Fruit fly (Drosophila melanogaster) whole organism, prepupa: Measurements from ENCODE around the gene arx.
A peak's percentile ranks its signal among the peaks of the same experiment; 100 is the strongest.

Experiments
- Blimp-1 ChIP-seq: fragments of 200-800 bp; sonication (Bioruptor generic); optimal IDR thresholded peaks from 3 replicates; lab custom pipeline; 2017; ENCODE audit warnings: missing biosample characterization, missing genetic modification characterization, mild to moderate bottlenecking, moderate library complexity, missing genetic modification reagents
- CG11294 ChIP-seq: fragments of 200-800 bp; sonication (Bioruptor generic); IDR thresholded peaks from 2 replicates; pipeline ENCODE4 v1.3.6; 2022; ENCODE audit warnings: missing biosample characterization, missing genetic modification characterization
- CG11762 ChIP-seq: fragments of 200-800 bp; sonication (Bioruptor generic); optimal IDR thresholded peaks from 3 replicates; lab custom pipeline; 2016; ENCODE audit warnings: missing biosample characterization, missing genetic modification characterization; ENCODE audit not compliant: insufficient read depth
- CG11902 ChIP-seq: fragments of 200-800 bp; sonication (Bioruptor generic); optimal IDR thresholded peaks from 3 replicates; lab custom pipeline; 2016; ENCODE audit warnings: missing biosample characterization, missing genetic modification characterization
- CG15336 ChIP-seq: fragments of 200-800 bp; sonication (Bioruptor generic); IDR thresholded peaks from 2 replicates; pipeline ENCODE4 v1.3.6; 2022; ENCODE audit warnings: missing biosample characterization, missing genetic modification characterization
- CG1621 ChIP-seq: fragments of 200-800 bp; sonication (Bioruptor generic); optimal IDR thresholded peaks from 3 replicates; lab custom pipeline; 2018; ENCODE audit warnings: missing biosample characterization, mild to moderate bottlenecking, missing genetic modification characterization
- CG16779 ChIP-seq: fragments of 200-800 bp; sonication (Bioruptor generic); optimal IDR thresholded peaks from 3 replicates; lab custom pipeline; 2017; ENCODE audit warnings: missing biosample characterization, mild to moderate bottlenecking, missing genetic modification characterization
- CG3032 ChIP-seq: fragments of 200-800 bp; optimal IDR thresholded peaks from 2 replicates; lab custom pipeline; 2019; ENCODE audit warnings: missing biosample characterization, mild to moderate bottlenecking, missing genetic modification characterization, moderate library complexity
- CG31627 ChIP-seq: fragments of 200-800 bp; sonication (Bioruptor generic); optimal IDR thresholded peaks from 3 replicates; lab custom pipeline; 2016; ENCODE audit warnings: missing biosample characterization, missing genetic modification characterization
- CG32006 ChIP-seq: fragments of 200-800 bp; sonication (Bioruptor generic); optimal IDR thresholded peaks from 3 replicates; lab custom pipeline; 2017; ENCODE audit warnings: missing biosample characterization, mild to moderate bottlenecking, missing genetic modification characterization
- CG34406 ChIP-seq: fragments of 200-800 bp; sonication (Bioruptor generic); optimal IDR thresholded peaks from 3 replicates; lab custom pipeline; 2016; ENCODE audit warnings: missing biosample characterization, missing genetic modification characterization
- CG3919 ChIP-seq: fragments of 200-800 bp; sonication (Bioruptor generic); optimal IDR thresholded peaks from 3 replicates; lab custom pipeline; 2016; ENCODE audit warnings: missing biosample characterization, missing genetic modification characterization
- CG4318 ChIP-seq: fragments of 200-800 bp; sonication (Bioruptor generic); optimal IDR thresholded peaks from 3 replicates; lab custom pipeline; 2017; ENCODE audit warnings: missing biosample characterization, mild to moderate bottlenecking, missing genetic modification characterization
- CG6163 ChIP-seq: fragments of 200-800 bp; sonication (Bioruptor generic); IDR thresholded peaks from 3 replicates; pipeline ENCODE4 v1.3.6; 2022; ENCODE audit warnings: missing biosample characterization, missing genetic modification characterization
- CG6276 ChIP-seq: fragments of 200-800 bp; sonication (Bioruptor generic); optimal IDR thresholded peaks from 2 replicates; lab custom pipeline; 2017; ENCODE audit warnings: missing biosample characterization, mild to moderate bottlenecking, missing genetic modification characterization
- CG6808 ChIP-seq: fragments of 200-800 bp; sonication (Bioruptor generic); optimal IDR thresholded peaks from 3 replicates; lab custom pipeline; 2017; ENCODE audit warnings: missing biosample characterization, missing genetic modification characterization, mild to moderate bottlenecking, moderate library complexity, missing genetic modification reagents
- CG6854 ChIP-seq: fragments of 200-800 bp; sonication (Bioruptor generic); optimal IDR thresholded peaks from 2 replicates; lab custom pipeline; 2017; ENCODE audit warnings: missing biosample characterization, mild to moderate bottlenecking, missing genetic modification characterization
- CG8119 ChIP-seq: fragments of 200-800 bp; sonication (Bioruptor generic); IDR thresholded peaks from 3 replicates; pipeline ENCODE4 v1.3.6; 2022; ENCODE audit warnings: missing biosample characterization, missing genetic modification characterization
- CG8319 ChIP-seq: fragments of 200-800 bp; sonication (Bioruptor generic); optimal IDR thresholded peaks from 3 replicates; lab custom pipeline; 2016; ENCODE audit warnings: missing biosample characterization, missing genetic modification characterization
- CG8632 ChIP-seq: fragments of 200-800 bp; sonication (Bioruptor generic); optimal IDR thresholded peaks from 3 replicates; lab custom pipeline; 2016; ENCODE audit warnings: missing biosample characterization, missing genetic modification characterization
- Eip75B ChIP-seq: fragments of 200-800 bp; sonication (Bioruptor generic); optimal IDR thresholded peaks from 3 replicates; lab custom pipeline; 2016; ENCODE audit warnings: missing biosample characterization, missing genetic modification characterization
- Eip78C ChIP-seq: fragments of 200-800 bp; sonication (Bioruptor generic); peaks from one replicate; lab custom pipeline; 2016; ENCODE audit warnings: missing biosample characterization, missing genetic modification characterization
- Ets21C ChIP-seq: fragments of 200-800 bp; sonication (Bioruptor generic); optimal IDR thresholded peaks from 3 replicates; lab custom pipeline; 2016; ENCODE audit warnings: missing biosample characterization, missing genetic modification characterization
- Ets96B ChIP-seq: fragments of 200-800 bp; optimal IDR thresholded peaks from 2 replicates; lab custom pipeline; 2019; ENCODE audit warnings: missing biosample characterization, mild to moderate bottlenecking, missing genetic modification characterization, moderate library complexity
- Gug ChIP-seq: fragments of 200-800 bp; sonication (Bioruptor generic); IDR thresholded peaks from 2 replicates; pipeline ENCODE4 v1.3.6; 2022; ENCODE audit warnings: missing biosample characterization, missing genetic modification characterization
- Hr38 ChIP-seq: sonication (Bioruptor generic); optimal IDR thresholded peaks from 2 replicates; lab custom pipeline; 2016; ENCODE audit warnings: missing biosample characterization, missing genetic modification characterization
- Hr39 ChIP-seq: fragments of 200-800 bp; sonication (Bioruptor generic); optimal IDR thresholded peaks from 2 replicates; lab custom pipeline; 2016; ENCODE audit warnings: missing biosample characterization, missing genetic modification characterization
- Hr4 ChIP-seq: fragments of 200-800 bp; sonication (Bioruptor generic); optimal IDR thresholded peaks from 3 replicates; lab custom pipeline; 2016; ENCODE audit warnings: missing biosample characterization, missing genetic modification characterization
- Lpt ChIP-seq: fragments of 200-800 bp; sonication (Bioruptor generic); optimal IDR thresholded peaks from 3 replicates; lab custom pipeline; 2016; ENCODE audit warnings: missing biosample characterization, missing genetic modification characterization
- Met ChIP-seq: fragments of 200-800 bp; sonication (Bioruptor generic); optimal IDR thresholded peaks from 3 replicates; lab custom pipeline; 2016; ENCODE audit warnings: missing biosample characterization, missing genetic modification characterization
- OdsH ChIP-seq: fragments of 200-800 bp; sonication (Bioruptor generic); optimal IDR thresholded peaks from 3 replicates; lab custom pipeline; 2016; ENCODE audit warnings: missing biosample characterization, missing genetic modification characterization
- Smox ChIP-seq: fragments of 200-800 bp; sonication (Bioruptor generic); optimal IDR thresholded peaks from 3 replicates; lab custom pipeline; 2016; ENCODE audit warnings: missing biosample characterization, missing genetic modification characterization
- Sox102F ChIP-seq: fragments of 200-800 bp; sonication (Bioruptor generic); optimal IDR thresholded peaks from 2 replicates; lab custom pipeline; 2016; ENCODE audit warnings: missing biosample characterization, mild to moderate bottlenecking, missing genetic modification characterization
- Sox14 ChIP-seq: fragments of 200-800 bp; sonication (Bioruptor generic); optimal IDR thresholded peaks from 3 replicates; lab custom pipeline; 2016; ENCODE audit warnings: missing biosample characterization, missing genetic modification characterization
- Sox15 ChIP-seq: fragments of 200-800 bp; sonication (Bioruptor generic); optimal IDR thresholded peaks from 3 replicates; lab custom pipeline; 2016; ENCODE audit warnings: missing biosample characterization, missing genetic modification characterization
- achi ChIP-seq: fragments of 200-800 bp; sonication (Bioruptor generic); optimal IDR thresholded peaks from 3 replicates; lab custom pipeline; 2016; ENCODE audit warnings: missing biosample characterization, missing genetic modification characterization
- dsx ChIP-seq: fragments of 200-800 bp; optimal IDR thresholded peaks from 3 replicates; lab custom pipeline; 2019; ENCODE audit warnings: missing biosample characterization, mild to moderate bottlenecking, missing genetic modification characterization, moderate library complexity; ENCODE audit not compliant: poor library complexity, severe bottlenecking
- eg ChIP-seq: fragments of 200-800 bp; sonication (Bioruptor generic); IDR thresholded peaks from 3 replicates; pipeline ENCODE4 v1.3.6; 2022; ENCODE audit warnings: missing biosample characterization, missing genetic modification characterization
- esn ChIP-seq: fragments of 200-800 bp; sonication (Bioruptor generic); optimal IDR thresholded peaks from 2 replicates; lab custom pipeline; 2016; ENCODE audit warnings: missing biosample characterization, mild to moderate bottlenecking, missing genetic modification characterization, moderate library complexity
- fd59A ChIP-seq: fragments of 200-800 bp; sonication (Bioruptor generic); optimal IDR thresholded peaks from 2 replicates; lab custom pipeline; 2017; ENCODE audit warnings: missing biosample characterization, mild to moderate bottlenecking, missing genetic modification characterization, missing genetic modification reagents
- fd85E ChIP-seq: fragments of 200-800 bp; sonication (Bioruptor generic); optimal IDR thresholded peaks from 3 replicates; lab custom pipeline; 2016; ENCODE audit warnings: missing biosample characterization, missing genetic modification characterization
- fkh ChIP-seq: fragments of 200-800 bp; sonication (Bioruptor generic); optimal IDR thresholded peaks from 3 replicates; lab custom pipeline; 2017; ENCODE audit warnings: missing biosample characterization, mild to moderate bottlenecking, missing genetic modification characterization, moderate library complexity
- net ChIP-seq: fragments of 200-800 bp; sonication (Bioruptor generic); optimal IDR thresholded peaks from 3 replicates; lab custom pipeline; 2016; ENCODE audit warnings: missing biosample characterization, missing genetic modification characterization
- pdm3 ChIP-seq: fragments of 200-800 bp; sonication (Bioruptor generic); optimal IDR thresholded peaks from 3 replicates; lab custom pipeline; 2016; ENCODE audit warnings: missing biosample characterization, missing genetic modification characterization
- salr ChIP-seq, 2 experiments: fragments of 200-800 bp; sonication (Bioruptor generic); optimal IDR thresholded peaks; 3 replicates each; lab custom pipeline; 2016 to 2018; ENCODE audit warnings: missing biosample characterization in 2 of 2, missing genetic modification characterization in 2 of 2, mild to moderate bottlenecking in 1 of 2
- spab ChIP-seq: fragments of 200-800 bp; sonication (Bioruptor generic); optimal IDR thresholded peaks from 2 replicates; lab custom pipeline; 2017; ENCODE audit warnings: missing biosample characterization, mild to moderate bottlenecking, missing genetic modification characterization, missing genetic modification reagents
- topi ChIP-seq: fragments of 200-800 bp; sonication (Bioruptor generic); optimal IDR thresholded peaks from 3 replicates; lab custom pipeline; 2016; ENCODE audit warnings: missing biosample characterization, missing genetic modification characterization
- vri ChIP-seq: fragments of 200-800 bp; sonication (Bioruptor generic); optimal IDR thresholded peaks from 3 replicates; lab custom pipeline; 2016; ENCODE audit warnings: missing biosample characterization, mild to moderate bottlenecking, missing genetic modification characterization

The arx gene

dm6 chr3L:18869035-18869826 is 32.1 kb downstream of the arx start, which contains the start of gene Grx1 (continued):
- peak; percentile 61 for TF ChIP-seq vri
- peak; percentile 64 for TF ChIP-seq Eip75B
- peak; percentile 69 for TF ChIP-seq CG3919
- TF ChIP-seq Met (GFP tag; lab: Kevin White, UChicago): peak; percentile 60
- no peak for TF ChIP-seq CG16779 (tag; lab: Kevin White, UChicago)
- TF ChIP-seq eg: peak; percentile 49; the same call in 2 of the 3 replicates
- TF ChIP-seq CG15336: peak; percentile 26; the same call in 1 of the 2 replicates
- TF ChIP-seq spab: no peak
- peak; percentile 62 for TF ChIP-seq esn
- TF ChIP-seq dsx (GFP tag; lab: Kevin White, UChicago): peak; percentile 64
- TF ChIP-seq CG11762: no peak
- peak; percentile 47 for TF ChIP-seq CG8632 (GFP tag; lab: Kevin White, UChicago)
- peak; percentile 46 for TF ChIP-seq CG32006 (GFP tag; lab: Kevin White, UChicago)
- peak; percentile 58 for TF ChIP-seq net (GFP tag; lab: Kevin White, UChicago)
- peak; percentile 68 for TF ChIP-seq Blimp-1 (GFP tag; lab: Kevin White, UChicago)
- peak; percentile 9 for TF ChIP-seq CG8319 (GFP tag; lab: Kevin White, UChicago)
- peak; percentile 61 for TF ChIP-seq Sox102F (GFP tag; lab: Kevin White, UChicago)
- TF ChIP-seq fd59A: no peak
- peak; percentile 26 for TF ChIP-seq CG11902 (GFP tag; lab: Kevin White, UChicago)
- TF ChIP-seq Sox14 (GFP tag; lab: Kevin White, UChicago): peak; percentile 47
- TF ChIP-seq CG11294 (GFP tag; lab: Robert Waterston, UW): no peak
- peak; percentile 66 for TF ChIP-seq CG6163 (GFP tag; lab: Robert Waterston, UW)

- TF ChIP-seq pdm3 (GFP tag; lab: Kevin White, UChicago) (peak; percentile 77), CG8319 (GFP tag; lab: Kevin White, UChicago) (peak; percentile 50), spab (peak; percentile 62), topi (GFP tag; lab: Kevin White, UChicago) (peak; percentile 77), achi (peak; percentile 85), fkh (GFP tag; lab: Kevin White, UChicago) (peak; percentile 84), Smox (no peak), OdsH (GFP tag; lab: Kevin White, UChicago) (peak; percentile 84), fd85E (GFP tag; lab: Kevin White, UChicago) (peak; percentile 43), Ets96B (tag; lab: Kevin White, UChicago) (peak; percentile 80), Eip78C (peak; percentile 95), Met (GFP tag; lab: Kevin White, UChicago) (peak; percentile 83), Hr39 (GFP tag; lab: Kevin White, UChicago) (peak; percentile 68), Lpt (GFP tag; lab: Kevin White, UChicago) (peak; percentile 69), CG6808 (GFP tag; lab: Kevin White, UChicago) (peak; percentile 76), Hr4 (GFP tag; lab: Kevin White, UChicago) (peak; percentile 84), vri (peak; percentile 73), Sox15 (GFP tag; lab: Kevin White, UChicago) (peak; percentile 29), dsx (GFP tag; lab: Kevin White, UChicago) (peak; percentile 72), CG32006 (GFP tag; lab: Kevin White, UChicago) (no peak), Hr38 (GFP tag; lab: Kevin White, UChicago) (no peak), CG8119 (GFP tag; lab: Robert Waterston, UW) (peak; percentile 92; the same call in 2 of the 3 replicates), CG4318 (GFP tag; lab: Kevin White, UChicago) (no peak), CG1621 (tag; lab: Kevin White, UChicago) (no peak), CG6276 (GFP tag; lab: Kevin White, UChicago) (no peak), eg (peak; percentile 93), CG3032 (tag; lab: Kevin White, UChicago) (peak; percentile 79), CG6854 (GFP tag; lab: Kevin White, UChicago) (peak; percentile 71), Gug (peak; percentile 62), CG31627 (GFP tag; lab: Kevin White, UChicago) (peak; percentile 70), Ets21C (GFP tag; lab: Kevin White, UChicago) (peak; percentile 47), CG34406 (peak; percentile 89), CG8632 (GFP tag; lab: Kevin White, UChicago) (peak; percentile 81), salr (GFP tag; optimal IDR thresholded peaks at IDR 0.05; lab: Kevin White, UChicago) (peak in 1 of 2 experiments; percentile 72)
Observed at dm6 chr3L:18867521-18867920, 33.8 kb downstream of the arx start, which contains the start of gene Dysb. Gene Dysb (plus strand): TSS chr3L:18867771.
